Worm (Caenorhabditis elegans) whole organism, late embryonic: ENCODE measurements around the gene B0513.4.

Experiments
- C38D4.7 ChIP-seq: fragments of 200-800 bp; sonication (Bioruptor generic); optimal IDR thresholded peaks from 2 replicates; lab custom pipeline; 2018; ENCODE audit warnings: mild to moderate bottlenecking, missing genetic modification characterization, moderate library complexity, missing compliant biosample characterization
- F13H6.1 ChIP-seq: sonication (generic microtip); optimal IDR thresholded peaks from 2 replicates; lab custom pipeline; 2016; ENCODE audit warnings: missing genetic modification characterization, missing compliant biosample characterization
- K09A11.1 ChIP-seq: sonication (generic microtip); optimal IDR thresholded peaks from 2 replicates; lab custom pipeline; 2017; ENCODE audit warnings: antibody characterized with exemption, mild to moderate bottlenecking, missing genetic modification characterization, missing compliant biosample characterization; ENCODE audit not compliant: insufficient read depth
- Y22D7AL.16 ChIP-seq: sonication (generic microtip); optimal IDR thresholded peaks from 2 replicates; lab custom pipeline; 2016; ENCODE audit warnings: missing genetic modification characterization, missing compliant biosample characterization
- ahr-1 ChIP-seq: sonication (generic microtip); optimal IDR thresholded peaks from 2 replicates; lab custom pipeline; 2016; ENCODE audit warnings: missing genetic modification characterization, missing compliant biosample characterization
- ceh-14 ChIP-seq: sonication (generic microtip); optimal IDR thresholded peaks from 2 replicates; lab custom pipeline; 2016; ENCODE audit warnings: missing genotype, missing genetic modification characterization, missing compliant biosample characterization
- ceh-18 ChIP-seq: sonication (generic microtip); optimal IDR thresholded peaks from 2 replicates; lab custom pipeline; 2016; ENCODE audit warnings: missing genetic modification characterization, missing compliant biosample characterization
- ceh-2 ChIP-seq: sonication (generic microtip); optimal IDR thresholded peaks from 2 replicates; lab custom pipeline; 2016; ENCODE audit warnings: missing genotype, missing genetic modification characterization, missing compliant biosample characterization
- ceh-22 ChIP-seq: sonication (generic microtip); optimal IDR thresholded peaks from 2 replicates; lab custom pipeline; 2017; ENCODE audit warnings: missing biosample characterization, missing genetic modification characterization
- ceh-24 ChIP-seq: sonication (generic microtip); optimal IDR thresholded peaks from 2 replicates; lab custom pipeline; 2016; ENCODE audit warnings: mild to moderate bottlenecking, missing genetic modification characterization, missing compliant biosample characterization
- ceh-30 ChIP-seq: fragments of 150-350 bp; optimal IDR thresholded peaks from 2 replicates; lab custom pipeline; 2014; ENCODE audit warnings: missing biosample characterization, missing genetic modification characterization
- ceh-31 ChIP-seq: sonication (generic microtip); optimal IDR thresholded peaks from 2 replicates; lab custom pipeline; 2016; ENCODE audit warnings: missing genetic modification characterization, missing compliant biosample characterization
- ceh-34 ChIP-seq: sonication (generic microtip); optimal IDR thresholded peaks from 2 replicates; lab custom pipeline; 2016; ENCODE audit warnings: mild to moderate bottlenecking, missing genetic modification characterization, missing compliant biosample characterization
- ceh-45 ChIP-seq: fragments of 200-800 bp; sonication (Bioruptor generic); IDR thresholded peaks from 2 replicates; pipeline ENCODE4 v1.3.6; 2022; ENCODE audit warnings: missing genetic modification reagents, missing genetic modification characterization, missing compliant biosample characterization
- ceh-9 ChIP-seq: sonication (generic microtip); optimal IDR thresholded peaks from 2 replicates; lab custom pipeline; 2016; ENCODE audit warnings: mild to moderate bottlenecking, missing genetic modification characterization, inconsistent platforms, missing compliant biosample characterization
- dmd-4 ChIP-seq: sonication (generic microtip); optimal IDR thresholded peaks from 2 replicates; lab custom pipeline; 2016; ENCODE audit warnings: borderline replicate concordance, missing genetic modification characterization, missing compliant biosample characterization
- dve-1 ChIP-seq: sonication (generic microtip); optimal IDR thresholded peaks from 2 replicates; lab custom pipeline; 2017; ENCODE audit warnings: antibody characterized with exemption, mild to moderate bottlenecking, missing genetic modification characterization, missing compliant biosample characterization
- fax-1 ChIP-seq: sonication (generic microtip); optimal IDR thresholded peaks from 2 replicates; lab custom pipeline; 2016; ENCODE audit warnings: missing genotype, missing genetic modification characterization, missing compliant biosample characterization
- fkh-10 ChIP-seq: fragments of 150-350 bp; optimal IDR thresholded peaks from 2 replicates; lab custom pipeline; 2014; ENCODE audit warnings: missing biosample characterization, missing genetic modification reagents, missing genetic modification characterization
- fkh-6 ChIP-seq: sonication (generic microtip); optimal IDR thresholded peaks from 2 replicates; lab custom pipeline; 2016; ENCODE audit warnings: missing genetic modification characterization, missing compliant biosample characterization
- gmeb-2 ChIP-seq: sonication (generic microtip); optimal IDR thresholded peaks from 2 replicates; lab custom pipeline; 2016; ENCODE audit warnings: missing genetic modification characterization, inconsistent platforms, missing compliant biosample characterization
- hlh-13 ChIP-seq: fragments of 200-800 bp; sonication (Bioruptor generic); optimal IDR thresholded peaks from 2 replicates; lab custom pipeline; 2018; ENCODE audit warnings: mild to moderate bottlenecking, missing genetic modification characterization, missing compliant biosample characterization
- hlh-15 ChIP-seq: sonication (generic microtip); optimal IDR thresholded peaks from 2 replicates; lab custom pipeline; 2016; ENCODE audit warnings: missing genetic modification characterization, missing compliant biosample characterization
- hlh-30 ChIP-seq: sonication (generic microtip); optimal IDR thresholded peaks from 2 replicates; lab custom pipeline; 2017; ENCODE audit warnings: antibody characterized with exemption, missing genetic modification characterization, missing compliant biosample characterization; ENCODE audit not compliant: insufficient read depth
- hlh-8 ChIP-seq: sonication (generic microtip); optimal IDR thresholded peaks from 2 replicates; lab custom pipeline; 2016; ENCODE audit warnings: missing genotype, missing genetic modification characterization, missing compliant biosample characterization
- lim-6 ChIP-seq: sonication (generic microtip); optimal IDR thresholded peaks from 2 replicates; lab custom pipeline; 2016; ENCODE audit warnings: missing genetic modification characterization, missing compliant biosample characterization
- lin-11 ChIP-seq: fragments of 200-800 bp; sonication (Bioruptor generic); optimal IDR thresholded peaks from 2 replicates; lab custom pipeline; 2018; ENCODE audit warnings: mild to moderate bottlenecking, missing genetic modification characterization, missing compliant biosample characterization
- madf-2 ChIP-seq: sonication (generic microtip); optimal IDR thresholded peaks from 2 replicates; lab custom pipeline; 2017; ENCODE audit warnings: missing genetic modification characterization, missing compliant biosample characterization
- mec-3 ChIP-seq: sonication (generic microtip); optimal IDR thresholded peaks from 2 replicates; lab custom pipeline; 2016; ENCODE audit warnings: borderline replicate concordance, missing genetic modification characterization, missing compliant biosample characterization
- nfya-1 ChIP-seq: sonication (generic microtip); optimal IDR thresholded peaks from 2 replicates; lab custom pipeline; 2017; ENCODE audit warnings: missing genetic modification characterization, mild to moderate bottlenecking, missing compliant biosample characterization, antibody characterized with exemption, moderate library complexity
- nhr-232 ChIP-seq: sonication (generic microtip); optimal IDR thresholded peaks from 2 replicates; lab custom pipeline; 2016; ENCODE audit warnings: missing genetic modification characterization, missing compliant biosample characterization
- npax-4 ChIP-seq: sonication (generic microtip); optimal IDR thresholded peaks from 2 replicates; lab custom pipeline; 2016; ENCODE audit warnings: missing genetic modification characterization, missing compliant biosample characterization
- odd-2 ChIP-seq: sonication (generic microtip); optimal IDR thresholded peaks from 2 replicates; lab custom pipeline; 2017; ENCODE audit warnings: antibody characterized with exemption, mild to moderate bottlenecking, missing genetic modification characterization, missing compliant biosample characterization
- pag-3 ChIP-seq: sonication (generic microtip); optimal IDR thresholded peaks from 2 replicates; lab custom pipeline; 2016; ENCODE audit warnings: missing compliant biosample characterization, missing genetic modification characterization, borderline replicate concordance
- pat-9 ChIP-seq: fragments of 200-800 bp; sonication (Bioruptor generic); optimal IDR thresholded peaks from 2 replicates; lab custom pipeline; 2018; ENCODE audit warnings: mild to moderate bottlenecking, missing genetic modification characterization, moderate library complexity, missing compliant biosample characterization
- pax-1 ChIP-seq: fragments of 150-350 bp; optimal IDR thresholded peaks from 2 replicates; lab custom pipeline; 2014; ENCODE audit warnings: missing biosample characterization, missing genetic modification characterization
- pha-2 ChIP-seq: sonication (generic microtip); optimal IDR thresholded peaks from 2 replicates; lab custom pipeline; 2017; ENCODE audit warnings: mild to moderate bottlenecking, missing genetic modification characterization, missing compliant biosample characterization
- pha-4 ChIP-seq: fragments of 150-350 bp; optimal IDR thresholded peaks from 2 replicates; lab custom pipeline; 2018; ENCODE audit warnings: missing biosample characterization, missing genetic modification reagents, missing genetic modification characterization
- pqm-1 ChIP-seq: sonication (generic microtip); optimal IDR thresholded peaks from 2 replicates; lab custom pipeline; 2016; ENCODE audit warnings: missing genetic modification characterization, missing compliant biosample characterization
- ref-2 ChIP-seq: sonication (generic microtip); optimal IDR thresholded peaks from 2 replicates; lab custom pipeline; 2016; ENCODE audit warnings: missing genetic modification characterization, missing compliant biosample characterization
- rnt-1 ChIP-seq: sonication (generic microtip); optimal IDR thresholded peaks from 2 replicates; lab custom pipeline; 2016; ENCODE audit warnings: missing genetic modification characterization, missing compliant biosample characterization
- sox-2 ChIP-seq: fragments of 200-800 bp; sonication (Bioruptor generic); IDR thresholded peaks from 2 replicates; pipeline ENCODE4 v1.3.6; 2022; ENCODE audit warnings: missing genetic modification reagents, missing genetic modification characterization, missing compliant biosample characterization
- sox-4 ChIP-seq: sonication (generic microtip); optimal IDR thresholded peaks from 2 replicates; lab custom pipeline; 2017; ENCODE audit warnings: mild to moderate bottlenecking, missing genetic modification characterization, inconsistent platforms, missing compliant biosample characterization
- syd-9 ChIP-seq: sonication (generic microtip); optimal IDR thresholded peaks from 2 replicates; lab custom pipeline; 2016; ENCODE audit warnings: mild to moderate bottlenecking, missing genetic modification characterization, moderate library complexity, missing compliant biosample characterization
- tbx-2 ChIP-seq: sonication (generic microtip); optimal IDR thresholded peaks from 2 replicates; lab custom pipeline; 2016; ENCODE audit warnings: missing genetic modification characterization, missing compliant biosample characterization
- tbx-7 ChIP-seq: sonication (generic microtip); optimal IDR thresholded peaks from 2 replicates; lab custom pipeline; 2016; ENCODE audit warnings: missing genotype, missing genetic modification characterization, missing compliant biosample characterization
- ttx-3 ChIP-seq: sonication (generic microtip); optimal IDR thresholded peaks from 2 replicates; lab custom pipeline; 2016; ENCODE audit warnings: missing genetic modification reagents, missing genetic modification characterization, missing compliant biosample characterization
- unc-3 ChIP-seq, 2 experiments: fragments of 200-800 bp in 1 of 2; sonication (Bioruptor generic) in 1 of 2; sonication (generic microtip) in 1 of 2; conservative IDR thresholded peaks in 1 of 2; optimal IDR thresholded peaks in 1 of 2; 2 replicates each; pipeline versions ENCODE4 v1.3.6 to Lab custom; 2016 to 2022; ENCODE audit warnings: missing compliant biosample characterization in 2 of 2, missing genetic modification characterization in 2 of 2, missing genetic modification reagents in 1 of 2
- unc-42 ChIP-seq: sonication (generic microtip); optimal IDR thresholded peaks from 2 replicates; lab custom pipeline; 2016; ENCODE audit warnings: missing genotype, missing genetic modification characterization, missing compliant biosample characterization
- unc-55 ChIP-seq: sonication (generic microtip); optimal IDR thresholded peaks from 2 replicates; lab custom pipeline; 2017; ENCODE audit warnings: missing biosample characterization, missing genetic modification reagents, missing genetic modification characterization
- unc-86 ChIP-seq: sonication (generic microtip); optimal IDR thresholded peaks from 2 replicates; lab custom pipeline; 2016; ENCODE audit warnings: missing genetic modification characterization, missing compliant biosample characterization
- zip-5 ChIP-seq: sonication (generic microtip); optimal IDR thresholded peaks from 2 replicates; lab custom pipeline; 2016; ENCODE audit warnings: missing genetic modification characterization, missing compliant biosample characterization
- ztf-16 ChIP-seq: sonication (generic microtip); optimal IDR thresholded peaks from 2 replicates; lab custom pipeline; 2017; ENCODE audit warnings: missing genetic modification characterization, missing compliant biosample characterization

Gene B0513.4

DNA sequence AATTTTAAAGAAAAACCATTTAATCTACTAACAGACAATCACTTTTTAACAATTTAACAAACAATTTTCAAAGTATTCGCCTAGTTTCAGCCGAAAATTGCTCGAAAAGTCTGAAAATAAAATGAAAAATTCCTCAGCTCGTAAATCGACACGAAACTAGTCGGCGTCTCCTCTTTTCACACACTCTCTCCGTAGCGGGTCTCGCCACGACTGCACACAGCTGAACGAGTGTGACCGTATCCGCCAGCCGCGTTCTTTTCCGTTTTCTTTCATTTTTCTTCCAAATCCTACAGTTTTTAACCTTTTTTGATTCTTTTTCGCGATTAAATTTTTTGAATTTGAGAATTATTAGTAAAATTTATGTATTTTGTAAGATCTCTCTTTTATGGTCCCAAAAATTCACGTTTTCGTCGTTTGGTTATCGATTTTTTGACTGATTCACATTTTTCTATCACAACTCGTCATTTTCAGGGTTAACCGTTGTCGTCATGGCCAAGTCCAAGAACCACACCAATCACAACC is 1.9 kb downstream of the B0513.4 start, which contains the start of gene rpl-29:
rpl-29 (plus strand) TSS at position 472 of the 522 bp plus-strand sequence.
- TF ChIP-seq ceh-18 (tag; lab: Kevin White, UChicago), result peak; percentile 13
- no peak for TF ChIP-seq mec-3 (tag; lab: Kevin White, UChicago)
- TF ChIP-seq ceh-14 (tag; lab: Kevin White, UChicago), result no peak
- no peak for TF ChIP-seq ceh-30 (tag; lab: Kevin White, UChicago)
- TF ChIP-seq C38D4.7 (GFP tag; lab: Kevin White, UChicago), result no peak
- TF ChIP-seq dve-1 (tag; lab: Kevin White, UChicago), result no peak
- no peak for TF ChIP-seq ceh-34 (tag; lab: Kevin White, UChicago)
- TF ChIP-seq ttx-3 (tag; lab: Kevin White, UChicago), result no peak
- TF ChIP-seq fkh-10, result no peak
- TF ChIP-seq sox-4 (tag; lab: Kevin White, UChicago), result no peak
- no peak for TF ChIP-seq lim-6
- no peak for TF ChIP-seq nhr-232 (tag; lab: Kevin White, UChicago)
- no peak for TF ChIP-seq unc-3 (GFP tag; conservative IDR thresholded peaks at IDR 0.05; lab: Robert Waterston, UW)
- TF ChIP-seq unc-3 (tag; optimal IDR thresholded peaks at IDR 0.05; lab: Kevin White, UChicago), result no peak
- TF ChIP-seq hlh-15, result no peak
- no peak for TF ChIP-seq sox-2
- TF ChIP-seq tbx-7, result no peak
- no peak for TF ChIP-seq npax-4 (tag; lab: Kevin White, UChicago)
- TF ChIP-seq pqm-1 (tag; lab: Kevin White, UChicago), result no peak
- TF ChIP-seq pag-3 (tag; lab: Kevin White, UChicago), result no peak
- no peak for TF ChIP-seq F13H6.1 (tag; lab: Kevin White, UChicago)
- TF ChIP-seq hlh-30 (tag; lab: Kevin White, UChicago), result peak; percentile 52
- no peak for TF ChIP-seq gmeb-2 (tag; lab: Kevin White, UChicago)
- TF ChIP-seq rnt-1 (tag; lab: Kevin White, UChicago), result peak; percentile 26
- no peak for TF ChIP-seq ceh-2
- no peak for TF ChIP-seq tbx-2
- TF ChIP-seq hlh-8 (tag; lab: Kevin White, UChicago), result no peak
- TF ChIP-seq pax-1 (tag; lab: Kevin White, UChicago), result peak; percentile 40
- TF ChIP-seq madf-2 (tag; lab: Kevin White, UChicago), result no peak
- no peak for TF ChIP-seq zip-5 (tag; lab: Kevin White, UChicago)
- TF ChIP-seq nfya-1 (tag; lab: Kevin White, UChicago), result peak; percentile 94
- no peak for TF ChIP-seq ceh-24
- TF ChIP-seq odd-2 (tag; lab: Kevin White, UChicago), result no peak
- TF ChIP-seq ztf-16 (tag; lab: Kevin White, UChicago), result no peak
- no peak for TF ChIP-seq ceh-45 (GFP tag; lab: Robert Waterston, UW)
- no peak for TF ChIP-seq ceh-22 (tag; lab: Kevin White, UChicago)
- no peak for TF ChIP-seq K09A11.1
- no peak for TF ChIP-seq lin-11 (tag; lab: Kevin White, UChicago)
- no peak for TF ChIP-seq dmd-4 (tag; lab: Kevin White, UChicago)
- TF ChIP-seq pha-2 (tag; lab: Kevin White, UChicago), result no peak
- peak; percentile 46 for TF ChIP-seq ceh-31
- TF ChIP-seq pat-9, result no peak
- no peak for TF ChIP-seq ceh-9 (tag; lab: Kevin White, UChicago)
- TF ChIP-seq fax-1 (tag; lab: Kevin White, UChicago), result no peak
- TF ChIP-seq unc-86 (tag; lab: Kevin White, UChicago), result no peak
- no peak for TF ChIP-seq fkh-6 (tag; lab: Kevin White, UChicago)
- no peak for TF ChIP-seq syd-9 (tag; lab: Kevin White, UChicago)
- TF ChIP-seq ref-2, result no peak
- no peak for TF ChIP-seq hlh-13 (GFP tag; lab: Kevin White, UChicago)
- TF ChIP-seq Y22D7AL.16, result no peak
- no peak for TF ChIP-seq ahr-1 (tag; lab: Kevin White, UChicago)
- no peak for TF ChIP-seq pha-4 (tag; lab: Kevin White, UChicago)
- peak; percentile 40 for TF ChIP-seq unc-55
- peak; percentile 23 for TF ChIP-seq unc-42
